Worm (Caenorhabditis elegans) whole organism, L4 larva: ENCODE data around the gene srd-19.

ENCODE experiments used
- D1046.2 ChIP-seq: fragments of 200-800 bp; sonication (Bioruptor generic); IDR thresholded peaks from 2 replicates; pipeline ENCODE4 v1.3.6; 2022; ENCODE audit warnings: missing genetic modification characterization, missing compliant biosample characterization
- F10B5.3 ChIP-seq: sonication (generic microtip); optimal IDR thresholded peaks from 2 replicates; lab custom pipeline; 2016; ENCODE audit warnings: mild to moderate bottlenecking, missing genetic modification characterization, missing compliant biosample characterization
- F44E2.7 ChIP-seq: fragments of 200-800 bp; sonication (Bioruptor generic); IDR thresholded peaks from 2 replicates; pipeline ENCODE4 v2.1.2; 2022; ENCODE audit warnings: missing genetic modification characterization, missing compliant biosample characterization
- F49E8.2 ChIP-seq: sonication (generic microtip); optimal IDR thresholded peaks from 2 replicates; lab custom pipeline; 2016; ENCODE audit warnings: missing compliant biosample characterization, mild to moderate bottlenecking, missing genetic modification characterization, borderline replicate concordance
- T26A8.4 ChIP-seq: fragments of 200-800 bp; sonication (Bioruptor generic); IDR thresholded peaks from 2 replicates; pipeline ENCODE4 v1.3.6; 2022; ENCODE audit warnings: missing genetic modification characterization, missing compliant biosample characterization
- Y105C5A.15 ChIP-seq: fragments of 200-800 bp; sonication (Bioruptor generic); IDR thresholded peaks from 2 replicates; pipeline ENCODE4 v1.3.6; 2022; ENCODE audit warnings: missing genetic modification characterization, missing compliant biosample characterization
- Y48G9A.11 ChIP-seq: fragments of 200-800 bp; sonication (Bioruptor generic); IDR thresholded peaks from 2 replicates; pipeline ENCODE4 v1.3.6; 2022; ENCODE audit warnings: missing genetic modification reagents, missing genetic modification characterization, missing compliant biosample characterization
- Y5F2A.4 ChIP-seq: fragments of 200-800 bp; sonication (Bioruptor generic); optimal IDR thresholded peaks from 2 replicates; lab custom pipeline; 2018; ENCODE audit warnings: mild to moderate bottlenecking, missing genetic modification characterization, missing compliant biosample characterization
- Y75B8A.6 ChIP-seq: fragments of 200-800 bp; sonication (Bioruptor generic); IDR thresholded peaks from 2 replicates; pipeline ENCODE4 v1.3.6; 2022; ENCODE audit warnings: missing genetic modification reagents, missing genetic modification characterization, missing compliant biosample characterization
- ZK337.2 ChIP-seq: fragments of 200-800 bp; sonication (Bioruptor generic); IDR thresholded peaks from 2 replicates; pipeline ENCODE4 v1.3.6; 2022; ENCODE audit warnings: missing genetic modification reagents, missing genetic modification characterization, missing compliant biosample characterization
- ZK546.5 ChIP-seq, 2 experiments: sonication (generic microtip); optimal IDR thresholded peaks; 2 replicates each; lab custom pipeline; 2017; ENCODE audit warnings: missing biosample characterization in 2 of 2, missing genetic modification characterization in 2 of 2
- aha-1 ChIP-seq: fragments of 150-350 bp; peaks from one replicate; lab custom pipeline; 2014; ENCODE audit warnings: missing biosample characterization, missing genetic modification characterization
- ama-1 ChIP-seq: fragments of 150-350 bp; optimal IDR thresholded peaks from 2 replicates; lab custom pipeline; 2014; ENCODE audit warnings: inconsistent platforms, mixed read lengths
- ceh-32 ChIP-seq: sonication (generic microtip); optimal IDR thresholded peaks from 2 replicates; lab custom pipeline; 2016; ENCODE audit warnings: mild to moderate bottlenecking, missing genetic modification characterization, missing compliant biosample characterization; ENCODE audit not compliant: poor library complexity
- ctbp-1 ChIP-seq: fragments of 200-800 bp; sonication (Bioruptor generic); IDR thresholded peaks from 2 replicates; pipeline ENCODE4 v1.3.6; 2022; ENCODE audit warnings: missing genetic modification reagents, missing genetic modification characterization, missing compliant biosample characterization
- daf-19 ChIP-seq: fragments of 200-800 bp; sonication (Bioruptor generic); conservative IDR thresholded peaks from 2 replicates; pipeline ENCODE4 v1.3.6; 2022; ENCODE audit warnings: missing genetic modification characterization, missing compliant biosample characterization
- dmd-8 ChIP-seq: fragments of 200-800 bp; sonication (Bioruptor generic); IDR thresholded peaks from 2 replicates; pipeline ENCODE4 v1.3.6; 2022; ENCODE audit warnings: missing genetic modification characterization, missing compliant biosample characterization
- dmd-9 ChIP-seq: fragments of 200-800 bp; sonication (Bioruptor generic); IDR thresholded peaks from 2 replicates; pipeline ENCODE4 v1.3.6; 2022; ENCODE audit warnings: missing genetic modification reagents, missing genetic modification characterization, missing compliant biosample characterization
- duxl-1 ChIP-seq: sonication (generic microtip); optimal IDR thresholded peaks from 2 replicates; lab custom pipeline; 2016; ENCODE audit warnings: mild to moderate bottlenecking, missing genetic modification characterization, moderate library complexity, missing compliant biosample characterization; ENCODE audit not compliant: poor library complexity
- gei-8 ChIP-seq: fragments of 200-800 bp; sonication (Bioruptor generic); optimal IDR thresholded peaks from 2 replicates; lab custom pipeline; 2018; ENCODE audit warnings: mild to moderate bottlenecking, missing genetic modification characterization, missing compliant biosample characterization
- hlh-11 ChIP-seq: fragments of 200-800 bp; sonication (Bioruptor generic); optimal IDR thresholded peaks from 2 replicates; lab custom pipeline; 2018; ENCODE audit warnings: mild to moderate bottlenecking, missing genetic modification characterization, missing compliant biosample characterization
- hmg-1.1 ChIP-seq: fragments of 200-800 bp; sonication (Bioruptor generic); IDR thresholded peaks from 2 replicates; pipeline ENCODE4 v1.3.6; 2022; ENCODE audit warnings: missing genetic modification reagents, missing genetic modification characterization, missing compliant biosample characterization
- lim-7 ChIP-seq: fragments of 200-800 bp; sonication (Bioruptor generic); IDR thresholded peaks from 2 replicates; pipeline ENCODE4 v1.3.6; 2022; ENCODE audit warnings: missing genetic modification characterization, missing compliant biosample characterization
- lin-38 ChIP-seq: fragments of 200-800 bp; sonication (Bioruptor generic); IDR thresholded peaks from 2 replicates; pipeline ENCODE4 v1.3.6; 2022; ENCODE audit warnings: missing genetic modification reagents, missing genetic modification characterization, missing compliant biosample characterization
- madf-5 ChIP-seq, 2 experiments: fragments of 200-800 bp; sonication (Bioruptor generic); IDR thresholded peaks; 2 replicates each; pipeline ENCODE4 v1.3.6; 2022; ENCODE audit warnings: missing compliant biosample characterization in 2 of 2, missing genetic modification characterization in 2 of 2
- mdl-1 ChIP-seq, 2 experiments: fragments of 150-350 bp in 1 of 2; sonication (generic microtip) in 1 of 2; optimal IDR thresholded peaks; 2 replicates each; lab custom pipeline; 2014 to 2017; ENCODE audit warnings: missing biosample characterization in 2 of 2, missing genetic modification characterization in 2 of 2
- mep-1 ChIP-seq: fragments of 150-350 bp; sonication (generic microtip); optimal IDR thresholded peaks from 3 replicates; lab custom pipeline; 2014; ENCODE audit warnings: missing biosample characterization, missing genetic modification characterization
- mxl-2 ChIP-seq: fragments of 200-800 bp; sonication (Bioruptor generic); conservative IDR thresholded peaks from 2 replicates; pipeline ENCODE4 v1.3.6; 2022; ENCODE audit warnings: missing genetic modification reagents, missing genetic modification characterization, missing compliant biosample characterization
- mxl-3 ChIP-seq: fragments of 200-800 bp; sonication (Bioruptor generic); optimal IDR thresholded peaks from 2 replicates; lab custom pipeline; 2018; ENCODE audit warnings: mild to moderate bottlenecking, missing genetic modification characterization, missing compliant biosample characterization
- nhr-111 ChIP-seq: fragments of 200-800 bp; sonication (Bioruptor generic); optimal IDR thresholded peaks from 2 replicates; lab custom pipeline; 2018; ENCODE audit warnings: mild to moderate bottlenecking, missing genetic modification characterization, missing compliant biosample characterization
- nhr-28 ChIP-seq: fragments of 150-350 bp; optimal IDR thresholded peaks from 2 replicates; lab custom pipeline; 2014; ENCODE audit warnings: missing biosample characterization, missing genetic modification characterization
- nhr-48 ChIP-seq: sonication (generic microtip); optimal IDR thresholded peaks from 2 replicates; lab custom pipeline; 2016; ENCODE audit warnings: mild to moderate bottlenecking, missing genetic modification characterization, missing compliant biosample characterization
- pha-4 ChIP-seq, 2 experiments: fragments of 150-350 bp in 1 of 2; fragments of 200-800 bp in 1 of 2; sonication (Bioruptor generic) in 1 of 2; IDR thresholded peaks in 1 of 2; optimal IDR thresholded peaks in 1 of 2; 2 replicates each; pipeline versions ENCODE4 v1.3.6 to Lab custom; 2014 to 2022; ENCODE audit warnings: missing genetic modification characterization in 2 of 2, missing genetic modification reagents in 2 of 2, missing biosample characterization in 1 of 2, missing compliant biosample characterization in 1 of 2
- pqm-1 ChIP-seq: sonication (generic microtip); optimal IDR thresholded peaks from 2 replicates; lab custom pipeline; 2017; ENCODE audit warnings: missing biosample characterization, missing genetic modification characterization
- set-16 ChIP-seq: fragments of 200-800 bp; sonication (Bioruptor generic); IDR thresholded peaks from 2 replicates; pipeline ENCODE4 v1.3.6; 2022; ENCODE audit warnings: missing genetic modification reagents, missing genetic modification characterization, missing compliant biosample characterization
- unc-62 ChIP-seq, 3 experiments: fragments of 150-350 bp in 1 of 3; sonication (generic microtip); optimal IDR thresholded peaks in 2 of 3; peaks in 1 of 3; 1 replicate in 1 of 3; 2 replicates in 2 of 3; lab custom pipeline; 2014 to 2017; ENCODE audit warnings: missing biosample characterization in 3 of 3, missing genetic modification characterization in 3 of 3, missing genetic modification reagents in 3 of 3, missing genotype in 1 of 3
- zfp-2 ChIP-seq: sonication (generic microtip); optimal IDR thresholded peaks from 2 replicates; lab custom pipeline; 2016; ENCODE audit warnings: mild to moderate bottlenecking, missing genetic modification characterization, missing compliant biosample characterization
- ztf-11 ChIP-seq: fragments of 150-350 bp; optimal IDR thresholded peaks from 2 replicates; lab custom pipeline; 2014; ENCODE audit warnings: missing biosample characterization, missing genetic modification characterization
- ztf-7 ChIP-seq: fragments of 150-350 bp; optimal IDR thresholded peaks from 2 replicates; lab custom pipeline; 2014; ENCODE audit warnings: missing biosample characterization, missing genetic modification characterization

srd-19 gene

DNA sequence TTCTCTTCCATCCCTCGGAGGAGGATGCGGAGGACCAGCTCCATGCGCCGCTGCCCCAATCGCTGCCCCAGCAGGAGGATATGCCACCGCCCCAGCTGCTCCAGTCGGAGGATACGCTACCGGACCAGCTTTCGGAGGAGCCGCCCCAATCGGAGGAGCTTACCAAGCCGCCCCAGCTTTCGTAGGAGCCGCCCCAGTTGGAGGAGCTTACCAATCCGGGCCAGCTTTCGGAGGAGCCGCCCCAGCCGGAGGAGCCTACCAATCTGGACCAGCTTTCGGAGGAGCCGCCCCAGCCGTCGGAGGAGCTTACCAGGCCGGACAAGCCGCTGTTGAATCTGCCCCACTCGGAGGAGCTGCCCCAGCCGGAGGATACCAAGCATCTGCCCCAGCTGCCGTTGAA lies 13.1 kb downstream of the srd-19 start:
- no peak for TF ChIP-seq Y48G9A.11 (GFP tag; lab: Robert Waterston, UW)
- no peak for TF ChIP-seq duxl-1 (tag; lab: Kevin White, UChicago)
- peak; percentile 70; the same call in 1 of the 2 replicates for TF ChIP-seq pha-4 (GFP tag; IDR thresholded peaks at IDR 0.05; lab: Robert Waterston, UW)
- TF ChIP-seq pha-4 (tag; optimal IDR thresholded peaks at IDR 0.05; lab: Kevin White, UChicago) = no peak
- TF ChIP-seq set-16 (GFP tag; lab: Robert Waterston, UW) = peak; percentile 99
- TF ChIP-seq mxl-2 (GFP tag; lab: Robert Waterston, UW) = no peak
- TF ChIP-seq daf-19 (GFP tag; lab: Robert Waterston, UW) = no peak
- TF ChIP-seq aha-1 (tag; lab: Kevin White, UChicago) = peak; percentile 89
- no peak for TF ChIP-seq ZK546.5 (tag; optimal IDR thresholded peaks at IDR 0.05; lab: Kevin White, UChicago)
- TF ChIP-seq mdl-1 (tag; optimal IDR thresholded peaks at IDR 0.05; lab: Kevin White, UChicago) = no peak
- no peak for TF ChIP-seq ZK337.2 (GFP tag; lab: Robert Waterston, UW)
- no peak for TF ChIP-seq F44E2.7 (GFP tag; lab: Robert Waterston, UW)
- TF ChIP-seq lin-38 (GFP tag; lab: Robert Waterston, UW) = no peak
- 0 out of 2 replicates have a peak, but pooled peaks have one; percentile 20 for TF ChIP-seq ctbp-1
- TF ChIP-seq gei-8 (GFP tag; lab: Kevin White, UChicago) = peak; percentile 29
- TF ChIP-seq ceh-32 = no peak
- TF ChIP-seq hmg-1.1 = 0 out of 2 replicates have a peak, but pooled peaks have one; percentile 43
- TF ChIP-seq ztf-7 (tag; lab: Kevin White, UChicago) = no peak
- peak; percentile 6 for TF ChIP-seq F10B5.3 (tag; lab: Kevin White, UChicago)
- no peak for TF ChIP-seq Y5F2A.4
- 0 out of 2 replicates have a peak, but pooled peaks have one; percentile 40 for TF ChIP-seq dmd-9 (GFP tag; lab: Robert Waterston, UW)
- no peak for TF ChIP-seq ztf-11 (tag; lab: Kevin White, UChicago)
- TF ChIP-seq pqm-1 (tag; lab: Kevin White, UChicago) = no peak
- no peak for TF ChIP-seq madf-5 (GFP tag; IDR thresholded peaks at IDR 0.05; lab: Robert Waterston, UW)
- TF ChIP-seq lim-7 (GFP tag; lab: Robert Waterston, UW) = no peak
- no peak for TF ChIP-seq ama-1 (lab: Kevin White, UChicago)
- no peak for TF ChIP-seq F49E8.2 (tag; lab: Kevin White, UChicago)
- TF ChIP-seq Y105C5A.15 (GFP tag; lab: Robert Waterston, UW) = no peak

DNA sequence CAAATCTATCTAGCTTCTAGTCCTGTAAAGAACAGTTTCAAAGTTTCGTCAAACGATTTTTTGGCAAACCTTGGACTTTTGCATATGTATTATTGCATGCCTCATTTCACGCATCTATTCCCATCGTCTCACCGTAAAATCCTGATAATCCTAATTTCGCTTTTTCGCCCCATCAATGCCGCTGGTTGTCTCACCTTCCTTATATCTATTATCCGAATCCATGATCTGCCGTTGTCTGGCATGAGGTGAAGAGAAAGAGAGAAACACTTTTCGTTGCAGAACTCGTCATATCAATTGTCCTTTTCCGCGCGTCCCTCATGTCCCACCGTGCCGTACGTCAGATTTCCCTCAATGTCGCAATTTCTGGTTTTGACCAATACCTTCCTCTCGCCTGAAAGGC lies 14.0 kb downstream of the srd-19 start, which contains the start of gene cut-2:
TSS of gene cut-2 (plus strand) at position 365 of the 400 bp plus-strand sequence.
- TF ChIP-seq T26A8.4 (GFP tag; lab: Robert Waterston, UW) (no peak), mxl-3 (GFP tag; lab: Kevin White, UChicago) (peak; percentile 63), mep-1 (no peak), nhr-111 (GFP tag; lab: Kevin White, UChicago) (no peak), hlh-11 (tag; lab: Kevin White, UChicago) (peak; percentile 8), zfp-2 (tag; lab: Kevin White, UChicago) (no peak), D1046.2 (GFP tag; lab: Robert Waterston, UW) (no peak)

DNA sequence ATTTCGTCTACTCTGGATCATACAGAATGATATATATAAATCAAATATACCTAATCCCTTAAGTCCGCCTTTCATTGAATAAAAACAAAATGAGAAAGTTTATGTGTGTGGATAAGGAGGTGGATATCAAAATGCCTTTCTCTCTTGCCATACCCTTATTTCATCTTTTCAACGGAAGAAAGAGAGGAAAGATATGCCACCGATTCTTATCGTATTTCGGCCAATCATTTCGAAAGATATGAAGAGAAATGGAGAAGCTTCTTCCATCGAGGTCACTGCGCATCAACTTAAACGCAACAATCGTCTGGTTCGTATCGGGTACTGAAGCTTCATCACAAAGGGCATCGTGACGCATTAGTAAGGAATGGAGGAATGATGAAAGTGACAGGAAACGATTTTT lies 15.3 kb downstream of the srd-19 start:
- TF ChIP-seq nhr-48 (tag; lab: Kevin White, UChicago) (no peak), ZK337.2 (GFP tag; lab: Robert Waterston, UW) (no peak), Y48G9A.11 (GFP tag; lab: Robert Waterston, UW) (no peak), Y75B8A.6 (GFP tag; lab: Robert Waterston, UW) (no peak), dmd-8 (GFP tag; lab: Robert Waterston, UW) (no peak), ztf-7 (tag; lab: Kevin White, UChicago) (no peak), nhr-28 (no peak), unc-62 (GFP tag; optimal IDR thresholded peaks at IDR 0.05 in 1 of 2; lab: Kevin White, UChicago) (no peak), unc-62 (tag; optimal IDR thresholded peaks at IDR 0.05; lab: Kevin White, UChicago) (no peak)
